Fruit fly (Drosophila melanogaster) whole organism, embryonic: ENCODE data around the gene CG34297.

Experiments used
- CG10321 ChIP-seq: fragments of 200-800 bp; sonication (Bioruptor generic); IDR thresholded peaks from 2 replicates; pipeline ENCODE4 v1.3.6; 2022; ENCODE audit warnings: missing biosample characterization, missing genetic modification characterization
- CG10431 ChIP-seq: fragments of 200-800 bp; sonication (Bioruptor generic); optimal IDR thresholded peaks from 3 replicates; lab custom pipeline; 2018; ENCODE audit warnings: missing biosample characterization, mild to moderate bottlenecking, missing genetic modification characterization
- CG11247 ChIP-seq: fragments of 200-800 bp; sonication (Bioruptor generic); IDR thresholded peaks from 2 replicates; pipeline ENCODE4 v1.3.6; 2022; ENCODE audit warnings: missing biosample characterization, missing genetic modification characterization
- CG11560 ChIP-seq: fragments of 200-800 bp; sonication (Bioruptor generic); IDR thresholded peaks from 3 replicates; pipeline ENCODE4 v1.3.6; 2022; ENCODE audit warnings: missing biosample characterization, missing genetic modification characterization
- CG14860 ChIP-seq: fragments of 200-800 bp; sonication (Bioruptor generic); IDR thresholded peaks from 3 replicates; pipeline ENCODE4 v1.3.6; 2022; ENCODE audit warnings: missing biosample characterization, missing genetic modification characterization; ENCODE audit not compliant: partially characterized antibody
- CG1603 ChIP-seq: fragments of 200-800 bp; sonication (Bioruptor generic); optimal IDR thresholded peaks from 2 replicates; lab custom pipeline; 2019; ENCODE audit warnings: missing biosample characterization, mild to moderate bottlenecking, missing genetic modification characterization, moderate library complexity
- CG1832 ChIP-seq: fragments of 200-800 bp; sonication (Bioruptor generic); optimal IDR thresholded peaks from 2 replicates; lab custom pipeline; 2017; ENCODE audit warnings: missing biosample characterization, mild to moderate bottlenecking, missing genetic modification characterization, inconsistent platforms
- CG2199 ChIP-seq: fragments of 200-800 bp; sonication (Bioruptor generic); IDR thresholded peaks from 3 replicates; pipeline ENCODE4 v1.3.6; 2022; ENCODE audit warnings: missing biosample characterization, missing genetic modification characterization
- CG2712 ChIP-seq: fragments of 200-800 bp; optimal IDR thresholded peaks from 3 replicates; lab custom pipeline; 2019; ENCODE audit warnings: missing biosample characterization, mild to moderate bottlenecking, missing genetic modification characterization, moderate library complexity
- CG6254 ChIP-seq: fragments of 200-800 bp; sonication (Bioruptor generic); optimal IDR thresholded peaks from 3 replicates; lab custom pipeline; 2017; ENCODE audit warnings: mild to moderate bottlenecking, missing biosample characterization, missing genetic modification reagents, missing genetic modification characterization
- CG7372 ChIP-seq: fragments of 200-800 bp; sonication (Bioruptor generic); IDR thresholded peaks from 2 replicates; pipeline ENCODE4 v1.3.6; 2022; ENCODE audit warnings: missing biosample characterization, missing genetic modification characterization
- CG7963 ChIP-seq: fragments of 200-800 bp; sonication (Bioruptor generic); IDR thresholded peaks from 3 replicates; pipeline ENCODE4 v1.3.6; 2022; ENCODE audit warnings: missing biosample characterization, missing genetic modification characterization; ENCODE audit not compliant: partially characterized antibody
- CG8765 ChIP-seq: fragments of 200-800 bp; sonication (Bioruptor generic); IDR thresholded peaks from 2 replicates; pipeline ENCODE4 v1.3.6; 2022; ENCODE audit warnings: missing biosample characterization, missing genetic modification characterization
- CoRest ChIP-seq: fragments of 200-800 bp; sonication (Bioruptor generic); optimal IDR thresholded peaks from 3 replicates; lab custom pipeline; 2018; ENCODE audit warnings: missing biosample characterization, mild to moderate bottlenecking, missing genetic modification characterization, moderate library complexity
- D ChIP-seq, 2 experiments: fragments of 200-800 bp in 1 of 2; fragments of >200 bp in 1 of 2; sonication (Bioruptor generic) in 1 of 2; optimal IDR thresholded peaks; 2 replicates in 1 of 2; 3 replicates in 1 of 2; lab custom pipeline; 2017; ENCODE audit warnings: mild to moderate bottlenecking in 1 of 2, missing biosample characterization in 1 of 2, missing genetic modification characterization in 1 of 2, missing genetic modification reagents in 1 of 2
- Dll ChIP-seq: fragments of 200-800 bp; sonication (Bioruptor generic); IDR thresholded peaks from 4 replicates; pipeline ENCODE4 v1.3.6; 2022; ENCODE audit warnings: missing biosample characterization, missing genetic modification characterization; ENCODE audit not compliant: partially characterized antibody
- HmgZ ChIP-seq: fragments of 200-800 bp; sonication (Bioruptor generic); optimal IDR thresholded peaks from 2 replicates; lab custom pipeline; 2018; ENCODE audit warnings: missing biosample characterization, mild to moderate bottlenecking, missing genetic modification characterization
- NC2α ChIP-seq: fragments of 200-800 bp; sonication (Bioruptor generic); optimal IDR thresholded peaks from 2 replicates; lab custom pipeline; 2016; ENCODE audit warnings: missing biosample characterization, missing genetic modification characterization
- Nf-YB ChIP-seq: fragments of 200-800 bp; sonication (Bioruptor generic); optimal IDR thresholded peaks from 3 replicates; lab custom pipeline; 2019; ENCODE audit warnings: missing biosample characterization, mild to moderate bottlenecking, missing genetic modification characterization, moderate library complexity
- Nf-YC ChIP-seq: fragments of 200-800 bp; optimal IDR thresholded peaks from 3 replicates; lab custom pipeline; 2019; ENCODE audit warnings: missing biosample characterization, mild to moderate bottlenecking, missing genetic modification characterization, moderate library complexity
- Side ChIP-seq: fragments of 200-800 bp; sonication (Bioruptor generic); optimal IDR thresholded peaks from 2 replicates; lab custom pipeline; 2016; ENCODE audit warnings: missing biosample characterization, missing genetic modification characterization
- ac ChIP-seq: fragments of 200-800 bp; sonication (Bioruptor generic); optimal IDR thresholded peaks from 3 replicates; lab custom pipeline; 2017; ENCODE audit warnings: missing biosample characterization, mild to moderate bottlenecking, missing genetic modification characterization
- aop ChIP-seq: fragments of 200-800 bp; sonication (Bioruptor generic); IDR thresholded peaks from 2 replicates; pipeline ENCODE4 v1.3.6; 2022; ENCODE audit warnings: missing biosample characterization, missing genetic modification characterization
- ase ChIP-seq: fragments of 200-800 bp; sonication (Bioruptor generic); IDR thresholded peaks from 3 replicates; pipeline ENCODE4 v1.3.6; 2022; ENCODE audit warnings: missing biosample characterization, missing genetic modification characterization
- cad ChIP-seq: fragments of >200 bp; optimal IDR thresholded peaks from 2 replicates; lab custom pipeline; 2017; ENCODE audit warnings: missing biosample characterization, missing genetic modification characterization
- cg ChIP-seq: fragments of 200-800 bp; sonication (Bioruptor generic); optimal IDR thresholded peaks from 3 replicates; lab custom pipeline; 2019; ENCODE audit warnings: missing biosample characterization, mild to moderate bottlenecking, missing genetic modification characterization, moderate library complexity
- chinmo ChIP-seq: fragments of 200-800 bp; sonication (Bioruptor generic); IDR thresholded peaks from 4 replicates; pipeline ENCODE4 v1.3.6; 2022; ENCODE audit warnings: missing biosample characterization, missing genetic modification characterization; ENCODE audit not compliant: partially characterized antibody
- crol ChIP-seq: fragments of 200-800 bp; sonication (Bioruptor generic); IDR thresholded peaks from 2 replicates; pipeline ENCODE4 v1.3.6; 2022; ENCODE audit warnings: missing biosample characterization, missing genetic modification characterization
- dpn ChIP-seq, 2 experiments: fragments of 200-800 bp; sonication (Bioruptor generic); optimal IDR thresholded peaks; 3 replicates each; lab custom pipeline; 2016; ENCODE audit warnings: missing biosample characterization in 2 of 2, missing genetic modification characterization in 2 of 2
- gsb-n ChIP-seq: fragments of 200-800 bp; sonication (Bioruptor generic); optimal IDR thresholded peaks from 3 replicates; lab custom pipeline; 2018; ENCODE audit warnings: missing biosample characterization, mild to moderate bottlenecking, missing genetic modification characterization
- lov ChIP-seq, 2 experiments: fragments of 200-800 bp in 1 of 2; fragments of >200 bp in 1 of 2; sonication (Bioruptor generic) in 1 of 2; IDR thresholded peaks in 1 of 2; optimal IDR thresholded peaks in 1 of 2; 2 replicates in 1 of 2; 3 replicates in 1 of 2; pipeline versions ENCODE4 v1.3.6 to Lab custom; 2017 to 2022; ENCODE audit warnings: missing biosample characterization in 1 of 2, missing genetic modification characterization in 1 of 2
- nerfin-1 ChIP-seq: fragments of 200-800 bp; sonication (Bioruptor generic); optimal IDR thresholded peaks from 3 replicates; lab custom pipeline; 2019; ENCODE audit warnings: missing biosample characterization, mild to moderate bottlenecking, missing genetic modification characterization, moderate library complexity
- prd ChIP-seq, 3 experiments: fragments of >200 bp in 2 of 3; fragments of 200-800 bp in 1 of 3; sonication (Bioruptor generic) in 1 of 3; optimal IDR thresholded peaks in 2 of 3; IDR thresholded peaks in 1 of 3; 2 replicates in 2 of 3; 3 replicates in 1 of 3; pipeline versions ENCODE4 v1.3.6 to Lab custom; 2017 to 2022; ENCODE audit warnings: missing biosample characterization in 1 of 3, missing genetic modification characterization in 1 of 3
- pros ChIP-seq: fragments of 200-800 bp; sonication (Bioruptor generic); optimal IDR thresholded peaks from 3 replicates; lab custom pipeline; 2019; ENCODE audit warnings: missing biosample characterization, mild to moderate bottlenecking, missing genetic modification characterization, moderate library complexity
- sens ChIP-seq: fragments of 200-800 bp; sonication (Bioruptor generic); peaks from one replicate; lab custom pipeline; 2016; ENCODE audit warnings: missing biosample characterization, missing genetic modification characterization
- slbo ChIP-seq: fragments of 200-800 bp; sonication (Bioruptor generic); IDR thresholded peaks from 2 replicates; pipeline ENCODE4 v1.3.6; 2022; ENCODE audit warnings: missing biosample characterization, missing genetic modification characterization
- sqz ChIP-seq: fragments of 200-800 bp; sonication (Bioruptor generic); optimal IDR thresholded peaks from 3 replicates; lab custom pipeline; 2018; ENCODE audit warnings: missing biosample characterization, mild to moderate bottlenecking, missing genetic modification characterization
- tll ChIP-seq, 2 experiments: fragments of 200-800 bp in 1 of 2; fragments of >200 bp in 1 of 2; sonication (Bioruptor generic) in 1 of 2; optimal IDR thresholded peaks; 2 replicates each; lab custom pipeline; 2017 to 2019; ENCODE audit warnings: missing biosample characterization in 2 of 2, missing genetic modification characterization in 2 of 2, mild to moderate bottlenecking in 1 of 2, moderate library complexity in 1 of 2
- trh ChIP-seq: fragments of 200-800 bp; sonication (Bioruptor generic); optimal IDR thresholded peaks from 2 replicates; lab custom pipeline; 2016; ENCODE audit warnings: missing biosample characterization, missing genetic modification characterization
- twi ChIP-seq: fragments of 200-800 bp; optimal IDR thresholded peaks from 2 replicates; lab custom pipeline; 2019; ENCODE audit warnings: missing biosample characterization, mild to moderate bottlenecking, missing genetic modification characterization, moderate library complexity
- wek ChIP-seq: fragments of 200-800 bp; sonication (Bioruptor generic); optimal IDR thresholded peaks from 3 replicates; lab custom pipeline; 2018; ENCODE audit warnings: missing biosample characterization, mild to moderate bottlenecking, missing genetic modification characterization, moderate library complexity
- zen ChIP-seq: fragments of 200-800 bp; sonication (Bioruptor generic); optimal IDR thresholded peaks from 3 replicates; lab custom pipeline; 2018; ENCODE audit warnings: missing biosample characterization, mild to moderate bottlenecking, missing genetic modification characterization, moderate library complexity

Gene CG34297

dm6 chr3R:6741400-6741959 lies 6.3 kb downstream of the CG34297 start:
- TF ChIP-seq Side (GFP tag; lab: Kevin White, UChicago) (no peak), CoRest (peak; percentile 7), slbo (GFP tag; lab: Robert Waterston, UW) (0 out of 2 replicates have a peak, but pooled peaks have one; percentile 11), lov (optimal IDR thresholded peaks at IDR 0.05; lab: Kevin White, UChicago) (no peak), lov (GFP tag; IDR thresholded peaks at IDR 0.05; lab: Robert Waterston, UW) (0 out of 3 replicates have a peak, but pooled peaks have one; percentile 68), CG11247 (GFP tag; lab: Robert Waterston, UW) (0 out of 2 replicates have a peak, but pooled peaks have one; percentile 15), CG10321 (GFP tag; lab: Robert Waterston, UW) (peak; percentile 87), CG8765 (GFP tag; lab: Robert Waterston, UW) (peak; percentile 79), ase (GFP tag; lab: Robert Waterston, UW) (no peak), cg (GFP tag; lab: Kevin White, UChicago) (peak; percentile 69), CG7372 (peak; percentile 86), CG1832 (GFP tag; lab: Kevin White, UChicago) (peak; percentile 67), CG6254 (no peak), CG1603 (tag; lab: Kevin White, UChicago) (no peak), sens (GFP tag; lab: Kevin White, UChicago) (peak; percentile 41), twi (tag; lab: Kevin White, UChicago) (peak; percentile 22), CG14860 (0 out of 3 replicates have a peak, but pooled peaks have one; percentile 27)

dm6 chr3R:6735722-6736121 lies 12.1 kb downstream of the CG34297 start:
- 0 out of 3 replicates have a peak, but pooled peaks have one; percentile 60 for TF ChIP-seq CG2199 (GFP tag; lab: Robert Waterston, UW)
- peak; percentile 23 for TF ChIP-seq D (optimal IDR thresholded peaks at IDR 0.05; lab: Kevin White, UChicago)
- TF ChIP-seq D (GFP tag; optimal IDR thresholded peaks at IDR 0.05; lab: Kevin White, UChicago) = no peak
- peak; percentile 54 for TF ChIP-seq cad (GFP tag; lab: Kevin White, UChicago)
- no peak for TF ChIP-seq dpn (GFP tag; optimal IDR thresholded peaks at IDR 0.05; lab: Kevin White, UChicago)
- peak in 1 of 2 experiments; percentile 62 for TF ChIP-seq tll (GFP tag; optimal IDR thresholded peaks at IDR 0.05; lab: Kevin White, UChicago)
- no peak for TF ChIP-seq prd (optimal IDR thresholded peaks at IDR 0.05; lab: Kevin White, UChicago)
- 0 out of 3 replicates have a peak, but pooled peaks have one; percentile 10 for TF ChIP-seq prd (GFP tag; IDR thresholded peaks at IDR 0.05; lab: Robert Waterston, UW)
- peak; percentile 19 for TF ChIP-seq nerfin-1 (tag; lab: Kevin White, UChicago)
- no peak for TF ChIP-seq trh (GFP tag; lab: Kevin White, UChicago)
- no peak for TF ChIP-seq HmgZ (tag; lab: Kevin White, UChicago)
- no peak for TF ChIP-seq NC2α (GFP tag; lab: Kevin White, UChicago)
- TF ChIP-seq zen (tag; lab: Kevin White, UChicago) = peak; percentile 77
- TF ChIP-seq CG11560 (tag; lab: Robert Waterston, UW) = no peak
- no peak for TF ChIP-seq ase (GFP tag; lab: Robert Waterston, UW)
- TF ChIP-seq twi (tag; lab: Kevin White, UChicago) = peak; percentile 61
- TF ChIP-seq CG2712 (tag; lab: Kevin White, UChicago) = no peak

dm6 chr3R:6726119-6726518 lies 21.7 kb downstream of the CG34297 start:
- TF ChIP-seq sqz (GFP tag; lab: Kevin White, UChicago) = peak; percentile 40
- TF ChIP-seq chinmo = 0 out of 4 replicates have a peak, but pooled peaks have one; percentile 26
- peak; percentile 70 for TF ChIP-seq cg (GFP tag; lab: Kevin White, UChicago)
- no peak for TF ChIP-seq aop
- TF ChIP-seq CG7963 (GFP tag; lab: Robert Waterston, UW) = no peak
- TF ChIP-seq Nf-YC = peak; percentile 64
- TF ChIP-seq Nf-YB (GFP tag; lab: Kevin White, UChicago) = peak; percentile 80
- peak; percentile 73 for TF ChIP-seq CG10431 (GFP tag; lab: Kevin White, UChicago)
- no peak for TF ChIP-seq gsb-n
- TF ChIP-seq crol (GFP tag; lab: Robert Waterston, UW) = peak; percentile 81
- peak; percentile 86 for TF ChIP-seq wek (GFP tag; lab: Kevin White, UChicago)
- TF ChIP-seq ac (GFP tag; lab: Kevin White, UChicago) = no peak
- TF ChIP-seq Dll (GFP tag; lab: Robert Waterston, UW) = 0 out of 4 replicates have a peak, but pooled peaks have one; percentile 23
- TF ChIP-seq pros = peak; percentile 47
- TF ChIP-seq, all 482 proteins: peak for 10
